Worm (Caenorhabditis elegans): ENCODE data around the gene asm-3.

DNA sequence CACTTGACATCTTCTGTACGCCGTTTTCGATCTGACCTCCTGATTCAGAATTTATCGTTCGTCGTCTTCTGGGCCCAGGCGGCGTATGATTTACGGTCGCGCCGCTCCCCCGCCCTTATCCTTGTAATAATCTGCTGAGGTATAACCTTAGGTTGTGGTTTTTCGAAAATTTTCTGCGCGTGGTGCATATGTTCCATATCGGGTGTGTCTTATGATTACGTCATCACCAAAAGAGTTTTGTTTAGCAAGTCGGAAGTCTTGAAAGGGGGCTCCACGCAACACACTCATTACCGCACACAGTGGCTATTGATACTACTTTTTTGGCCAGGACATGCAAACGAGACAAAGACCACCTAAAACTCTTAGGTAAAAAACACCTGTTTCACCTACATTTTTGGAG, 37.2 kb upstream of the asm-3 start:
- TF ChIP-seq elt-3 (tag; optimal IDR thresholded peaks at IDR 0.05) (no peak), nhr-237 (tag; optimal IDR thresholded peaks at IDR 0.05) (no peak), mep-1 (tag; optimal IDR thresholded peaks at IDR 0.05) (no peak), lin-13 (tag; optimal IDR thresholded peaks at IDR 0.05) (no peak)

Measured in whole organism, mixed stage, embryonic.